Fruit fly (Drosophila melanogaster) whole organism, prepupa: Measurements from ENCODE around the gene CG1077.

ENCODE experiments used
- CG10631 ChIP-seq: fragments of 200-800 bp; sonication (Bioruptor generic); optimal IDR thresholded peaks from 2 replicates; lab custom pipeline; 2016; ENCODE audit warnings: missing biosample characterization, missing genetic modification characterization
- Ets96B ChIP-seq: fragments of 200-800 bp; optimal IDR thresholded peaks from 2 replicates; lab custom pipeline; 2019; ENCODE audit warnings: missing biosample characterization, mild to moderate bottlenecking, missing genetic modification characterization, moderate library complexity
- Lpt ChIP-seq: fragments of 200-800 bp; sonication (Bioruptor generic); optimal IDR thresholded peaks from 3 replicates; lab custom pipeline; 2016; ENCODE audit warnings: missing biosample characterization, missing genetic modification characterization

dm6 chr3R:6154773-6155295, 12.4 kb upstream of the CG1077 start:
- TF ChIP-seq Ets96B (tag; lab: Kevin White, UChicago) (no peak), Lpt (GFP tag; lab: Kevin White, UChicago) (no peak), CG10631 (GFP tag; lab: Kevin White, UChicago) (no peak)
